Fruit fly (Drosophila melanogaster) whole organism, wandering third instar larva: Measurements from ENCODE around the gene ppk28.

Experiments
- Abd-B ChIP-seq: fragments of >200 bp; optimal IDR thresholded peaks from 2 replicates; lab custom pipeline; 2017; ENCODE audit warnings: missing biosample characterization, missing genetic modification characterization
- CG9705 ChIP-seq: fragments of 200-800 bp; sonication (Bioruptor generic); optimal IDR thresholded peaks from 2 replicates; lab custom pipeline; 2018; ENCODE audit warnings: missing biosample characterization, mild to moderate bottlenecking, missing genetic modification characterization
- HLH106 ChIP-seq: fragments of 200-800 bp; optimal IDR thresholded peaks from 3 replicates; lab custom pipeline; 2019; ENCODE audit warnings: missing biosample characterization, mild to moderate bottlenecking, missing genetic modification characterization, moderate library complexity
- Hnf4 ChIP-seq: fragments of 200-800 bp; sonication (Bioruptor generic); optimal IDR thresholded peaks from 2 replicates; lab custom pipeline; 2016; ENCODE audit warnings: missing biosample characterization, mild to moderate bottlenecking, missing genetic modification characterization
- OdsH ChIP-seq: fragments of 200-800 bp; sonication (Bioruptor generic); optimal IDR thresholded peaks from 2 replicates; lab custom pipeline; 2016; ENCODE audit warnings: missing biosample characterization, mild to moderate bottlenecking, missing genetic modification characterization
- br ChIP-seq: fragments of 200-800 bp; sonication (Bioruptor generic); optimal IDR thresholded peaks from 2 replicates; lab custom pipeline; 2016; ENCODE audit warnings: missing biosample characterization, missing genetic modification characterization
- psq ChIP-seq: fragments of 200-800 bp; sonication (Bioruptor generic); optimal IDR thresholded peaks from 3 replicates; lab custom pipeline; 2017; ENCODE audit warnings: missing biosample characterization, mild to moderate bottlenecking, missing genetic modification characterization, moderate library complexity

dm6 chrX:16833097-16833496 lies 27.2 kb downstream of the ppk28 start:
- no peak for TF ChIP-seq OdsH (GFP tag; lab: Kevin White, UChicago)
- no peak for TF ChIP-seq HLH106 (tag; lab: Kevin White, UChicago)
- TF ChIP-seq Abd-B: no peak
- TF ChIP-seq br: peak; percentile 15
- TF ChIP-seq Hnf4: no peak
- no peak for TF ChIP-seq CG9705 (GFP tag; lab: Kevin White, UChicago)
- TF ChIP-seq psq (GFP tag; lab: Kevin White, UChicago): no peak
